Fruit fly (Drosophila melanogaster) whole organism, embryonic: ENCODE results near the gene CG5715.

ENCODE experiments used
- ATbp ChIP-seq: fragments of 200-800 bp; sonication (Bioruptor generic); optimal IDR thresholded peaks from 2 replicates; lab custom pipeline; 2017; ENCODE audit warnings: missing biosample characterization, mild to moderate bottlenecking, missing genetic modification characterization, missing genetic modification reagents
- CG10267 ChIP-seq: fragments of 200-800 bp; sonication (Bioruptor generic); optimal IDR thresholded peaks from 2 replicates; lab custom pipeline; 2018; ENCODE audit warnings: missing biosample characterization, mild to moderate bottlenecking, missing genetic modification characterization, moderate library complexity
- CG10431 ChIP-seq: fragments of 200-800 bp; sonication (Bioruptor generic); optimal IDR thresholded peaks from 3 replicates; lab custom pipeline; 2018; ENCODE audit warnings: missing biosample characterization, mild to moderate bottlenecking, missing genetic modification characterization
- CG10654 ChIP-seq: fragments of 200-800 bp; sonication (Bioruptor generic); optimal IDR thresholded peaks from 2 replicates; lab custom pipeline; 2016; ENCODE audit warnings: missing biosample characterization, missing genetic modification characterization
- CG12071 ChIP-seq: fragments of 200-800 bp; sonication (Bioruptor generic); optimal IDR thresholded peaks from 3 replicates; lab custom pipeline; 2018; ENCODE audit warnings: missing biosample characterization, mild to moderate bottlenecking, missing genetic modification characterization
- CG13296 ChIP-seq: fragments of 200-800 bp; sonication (Bioruptor generic); optimal IDR thresholded peaks from 3 replicates; lab custom pipeline; 2018; ENCODE audit warnings: missing biosample characterization, mild to moderate bottlenecking, missing genetic modification characterization
- CG14014 ChIP-seq: fragments of 200-800 bp; sonication (Bioruptor generic); IDR thresholded peaks from 2 replicates; pipeline ENCODE4 v1.3.6; 2022; ENCODE audit warnings: missing biosample characterization, missing genetic modification characterization
- CG14441 ChIP-seq: fragments of 200-800 bp; sonication (Bioruptor generic); IDR thresholded peaks from 2 replicates; pipeline ENCODE4 v1.3.6; 2022; ENCODE audit warnings: missing biosample characterization, missing genetic modification characterization
- CG1603 ChIP-seq: fragments of 200-800 bp; sonication (Bioruptor generic); optimal IDR thresholded peaks from 2 replicates; lab custom pipeline; 2019; ENCODE audit warnings: missing biosample characterization, mild to moderate bottlenecking, missing genetic modification characterization, moderate library complexity
- CG17802 ChIP-seq: fragments of 200-800 bp; sonication (Bioruptor generic); optimal IDR thresholded peaks from 2 replicates; lab custom pipeline; 2018; ENCODE audit warnings: missing biosample characterization, mild to moderate bottlenecking, missing genetic modification characterization, moderate library complexity
- CG1792 ChIP-seq: fragments of 200-800 bp; sonication (Bioruptor generic); optimal IDR thresholded peaks from 2 replicates; lab custom pipeline; 2016; ENCODE audit warnings: missing biosample characterization, missing genetic modification characterization
- CG2116 ChIP-seq: fragments of 200-800 bp; sonication (Bioruptor generic); optimal IDR thresholded peaks from 3 replicates; lab custom pipeline; 2018; ENCODE audit warnings: missing biosample characterization, mild to moderate bottlenecking, missing genetic modification characterization
- CG2875 ChIP-seq: fragments of 200-800 bp; sonication (Bioruptor generic); optimal IDR thresholded peaks from 2 replicates; lab custom pipeline; 2017; ENCODE audit warnings: missing biosample characterization, mild to moderate bottlenecking, missing genetic modification characterization, missing genetic modification reagents
- CG31441 ChIP-seq: fragments of 200-800 bp; sonication (Bioruptor generic); IDR thresholded peaks from 2 replicates; pipeline ENCODE4 v1.3.6; 2022; ENCODE audit warnings: missing biosample characterization, missing genetic modification characterization
- CG4404 ChIP-seq: fragments of 200-800 bp; sonication (Bioruptor generic); IDR thresholded peaks from 2 replicates; pipeline ENCODE4 v1.3.6; 2022; ENCODE audit warnings: missing biosample characterization, missing genetic modification characterization
- CG4424 ChIP-seq: fragments of 200-800 bp; sonication (Bioruptor generic); optimal IDR thresholded peaks from 3 replicates; lab custom pipeline; 2016; ENCODE audit warnings: missing biosample characterization, missing genetic modification characterization
- CG4707 ChIP-seq: fragments of 200-800 bp; sonication (Bioruptor generic); optimal IDR thresholded peaks from 2 replicates; lab custom pipeline; 2018; ENCODE audit warnings: missing biosample characterization, mild to moderate bottlenecking, missing genetic modification characterization, moderate library complexity
- CG6254 ChIP-seq: fragments of 200-800 bp; sonication (Bioruptor generic); optimal IDR thresholded peaks from 3 replicates; lab custom pipeline; 2017; ENCODE audit warnings: mild to moderate bottlenecking, missing biosample characterization, missing genetic modification reagents, missing genetic modification characterization
- CG6272 ChIP-seq: fragments of 200-800 bp; sonication (Bioruptor generic); IDR thresholded peaks from 2 replicates; pipeline ENCODE4 v1.3.6; 2022; ENCODE audit warnings: missing biosample characterization, missing genetic modification characterization
- CG7745 ChIP-seq: fragments of 200-800 bp; sonication (Bioruptor generic); optimal IDR thresholded peaks from 2 replicates; lab custom pipeline; 2018; ENCODE audit warnings: missing biosample characterization, mild to moderate bottlenecking, missing genetic modification characterization, moderate library complexity
- CG8281 ChIP-seq: fragments of 200-800 bp; sonication (Bioruptor generic); optimal IDR thresholded peaks from 2 replicates; lab custom pipeline; 2018; ENCODE audit warnings: missing biosample characterization, mild to moderate bottlenecking, missing genetic modification characterization, moderate library complexity
- CG8478 ChIP-seq: fragments of >200 bp; optimal IDR thresholded peaks from 2 replicates; lab custom pipeline; 2018
- CG8924 ChIP-seq: fragments of 200-800 bp; optimal IDR thresholded peaks from 3 replicates; lab custom pipeline; 2019; ENCODE audit warnings: missing biosample characterization, mild to moderate bottlenecking, missing genetic modification characterization, moderate library complexity
- Doc3 ChIP-seq: fragments of 200-800 bp; sonication (Bioruptor generic); IDR thresholded peaks from 3 replicates; pipeline ENCODE4 v1.3.6; 2022; ENCODE audit warnings: missing biosample characterization, missing genetic modification characterization; ENCODE audit not compliant: partially characterized antibody
- E2f2 ChIP-seq: fragments of 200-800 bp; sonication (Bioruptor generic); IDR thresholded peaks from 2 replicates; pipeline ENCODE4 v1.3.6; 2022; ENCODE audit warnings: missing biosample characterization, missing genetic modification characterization
- Fer1 ChIP-seq: fragments of 200-800 bp; sonication (Bioruptor generic); optimal IDR thresholded peaks from 2 replicates; lab custom pipeline; 2017; ENCODE audit warnings: missing biosample characterization, mild to moderate bottlenecking, missing genetic modification characterization
- Fer2 ChIP-seq: fragments of 200-800 bp; sonication (Bioruptor generic); optimal IDR thresholded peaks from 2 replicates; lab custom pipeline; 2018; ENCODE audit warnings: missing biosample characterization, mild to moderate bottlenecking, missing genetic modification characterization, moderate library complexity
- HHEX ChIP-seq: fragments of 200-800 bp; sonication (Bioruptor generic); optimal IDR thresholded peaks from 3 replicates; lab custom pipeline; 2017; ENCODE audit warnings: missing biosample characterization, mild to moderate bottlenecking, missing genetic modification characterization, missing genetic modification reagents
- Hr78 ChIP-seq, 2 experiments: fragments of 200-800 bp in 1 of 2; fragments of >200 bp in 1 of 2; sonication (Bioruptor generic) in 1 of 2; optimal IDR thresholded peaks; 2 replicates each; lab custom pipeline; 2017 to 2019; ENCODE audit warnings: missing biosample characterization in 2 of 2, missing genetic modification characterization in 2 of 2, mild to moderate bottlenecking in 1 of 2, moderate library complexity in 1 of 2
- MBD-R2 ChIP-seq: fragments of 200-800 bp; sonication (Bioruptor generic); IDR thresholded peaks from 2 replicates; pipeline ENCODE4 v1.3.6; 2022; ENCODE audit warnings: missing biosample characterization, missing genetic modification characterization
- Meics ChIP-seq: fragments of 200-800 bp; sonication (Bioruptor generic); optimal IDR thresholded peaks from 2 replicates; lab custom pipeline; 2017; ENCODE audit warnings: missing biosample characterization, mild to moderate bottlenecking, missing genetic modification characterization
- NC2α ChIP-seq: fragments of 200-800 bp; sonication (Bioruptor generic); optimal IDR thresholded peaks from 2 replicates; lab custom pipeline; 2016; ENCODE audit warnings: missing biosample characterization, missing genetic modification characterization
- NfI ChIP-seq: fragments of 200-800 bp; sonication (Bioruptor generic); optimal IDR thresholded peaks from 3 replicates; lab custom pipeline; 2018; ENCODE audit warnings: missing biosample characterization, mild to moderate bottlenecking, missing genetic modification characterization, moderate library complexity
- TFAM ChIP-seq: fragments of 200-800 bp; sonication (Bioruptor generic); optimal IDR thresholded peaks from 2 replicates; lab custom pipeline; 2017; ENCODE audit warnings: missing biosample characterization, missing genetic modification characterization, inconsistent platforms
- Xrp1 ChIP-seq: fragments of 200-800 bp; sonication (Bioruptor generic); IDR thresholded peaks from 2 replicates; pipeline ENCODE4 v1.3.6; 2022; ENCODE audit warnings: missing biosample characterization, missing genetic modification characterization
- ase ChIP-seq: fragments of 200-800 bp; sonication (Bioruptor generic); IDR thresholded peaks from 3 replicates; pipeline ENCODE4 v1.3.6; 2022; ENCODE audit warnings: missing biosample characterization, missing genetic modification characterization
- bigmax ChIP-seq: fragments of 200-800 bp; sonication (Bioruptor generic); optimal IDR thresholded peaks from 2 replicates; lab custom pipeline; 2018; ENCODE audit warnings: missing biosample characterization, mild to moderate bottlenecking, missing genetic modification characterization
- crp ChIP-seq, 2 experiments: fragments of 200-800 bp; sonication (Bioruptor generic); optimal IDR thresholded peaks; 2 replicates in 1 of 2; 3 replicates in 1 of 2; lab custom pipeline; 2017; ENCODE audit warnings: missing biosample characterization in 2 of 2, missing genetic modification characterization in 2 of 2, mild to moderate bottlenecking in 1 of 2, moderate library complexity in 1 of 2
- esg ChIP-seq: fragments of 200-800 bp; sonication (Bioruptor generic); conservative IDR thresholded peaks from 2 replicates; pipeline ENCODE4 v1.3.6; 2022; ENCODE audit warnings: missing biosample characterization, missing genetic modification characterization
- fd102C ChIP-seq: fragments of 200-800 bp; sonication (Bioruptor generic); optimal IDR thresholded peaks from 2 replicates; lab custom pipeline; 2018; ENCODE audit warnings: missing biosample characterization, mild to moderate bottlenecking, missing genetic modification characterization, moderate library complexity
- gfzf ChIP-seq: fragments of 200-800 bp; sonication (Bioruptor generic); optimal IDR thresholded peaks from 2 replicates; lab custom pipeline; 2016; ENCODE audit warnings: missing biosample characterization, mild to moderate bottlenecking, missing genetic modification characterization, moderate library complexity
- grau ChIP-seq: fragments of 200-800 bp; optimal IDR thresholded peaks from 3 replicates; lab custom pipeline; 2019; ENCODE audit warnings: missing biosample characterization, mild to moderate bottlenecking, missing genetic modification characterization, moderate library complexity
- her ChIP-seq: fragments of 200-800 bp; sonication (Bioruptor generic); optimal IDR thresholded peaks from 2 replicates; lab custom pipeline; 2016; ENCODE audit warnings: missing biosample characterization, missing genetic modification characterization
- hkb ChIP-seq, 2 experiments: fragments of 200-800 bp in 1 of 2; fragments of >200 bp in 1 of 2; sonication (Bioruptor generic) in 1 of 2; IDR thresholded peaks in 1 of 2; optimal IDR thresholded peaks in 1 of 2; 2 replicates each; pipeline versions ENCODE4 v1.3.6 to Lab custom; 2017 to 2022; ENCODE audit warnings: missing biosample characterization in 1 of 2, missing genetic modification characterization in 1 of 2
- klu ChIP-seq: fragments of 200-800 bp; sonication (Bioruptor generic); IDR thresholded peaks from 2 replicates; pipeline ENCODE4 v1.3.6; 2022; ENCODE audit warnings: missing biosample characterization, missing genetic modification characterization
- kni ChIP-seq: fragments of 200-800 bp; sonication (Bioruptor generic); optimal IDR thresholded peaks from 3 replicates; lab custom pipeline; 2017; ENCODE audit warnings: mild to moderate bottlenecking, missing biosample characterization, missing genetic modification reagents, missing genetic modification characterization
- sc ChIP-seq, 3 experiments: fragments of >200 bp in 2 of 3; fragments of 200-800 bp in 1 of 3; sonication (Bioruptor generic) in 1 of 3; optimal IDR thresholded peaks; 2 replicates in 2 of 3; 3 replicates in 1 of 3; lab custom pipeline; 2017; ENCODE audit warnings: mild to moderate bottlenecking in 1 of 3, missing biosample characterization in 1 of 3, missing genetic modification characterization in 1 of 3, missing genetic modification reagents in 1 of 3
- sens ChIP-seq: fragments of 200-800 bp; sonication (Bioruptor generic); peaks from one replicate; lab custom pipeline; 2016; ENCODE audit warnings: missing biosample characterization, missing genetic modification characterization
- toy ChIP-seq: fragments of 200-800 bp; sonication (Bioruptor generic); IDR thresholded peaks from 2 replicates; pipeline ENCODE4 v1.3.6; 2022; ENCODE audit warnings: missing biosample characterization, missing genetic modification characterization
- usp ChIP-seq: fragments of >200 bp; optimal IDR thresholded peaks from 2 replicates; lab custom pipeline; 2017; ENCODE audit warnings: missing biosample characterization, missing genetic modification characterization

Gene CG5715

dm6 chr3R:24301520-24301919 is 7.3 kb upstream of the CG5715 start (continued):
- TF ChIP-seq CG14441 (GFP tag; lab: Robert Waterston, UW) (no peak), Doc3 (no peak), CG4424 (GFP tag; lab: Kevin White, UChicago) (peak; percentile 2), CG6254 (peak; percentile 27), CG4707 (peak; percentile 30), ATbp (GFP tag; lab: Kevin White, UChicago) (peak; percentile 72), CG31441 (no peak), Xrp1 (GFP tag; lab: Robert Waterston, UW) (peak; percentile 45), Meics (GFP tag; lab: Kevin White, UChicago) (no peak), CG8281 (tag; lab: Kevin White, UChicago) (no peak), CG2116 (GFP tag; lab: Kevin White, UChicago) (no peak), Fer2 (tag; lab: Kevin White, UChicago) (no peak), sc (optimal IDR thresholded peaks at IDR 0.05; lab: Kevin White, UChicago) (no peak), sc (GFP tag; optimal IDR thresholded peaks at IDR 0.05; lab: Kevin White, UChicago) (peak; percentile 13), CG6272 (no peak), hkb (optimal IDR thresholded peaks at IDR 0.05; lab: Kevin White, UChicago) (no peak), hkb (GFP tag; IDR thresholded peaks at IDR 0.05; lab: Robert Waterston, UW) (peak; percentile 38), esg (GFP tag; lab: Robert Waterston, UW) (no peak), NfI (GFP tag; lab: Kevin White, UChicago) (no peak), HHEX (GFP tag; lab: Kevin White, UChicago) (peak; percentile 36), TFAM (GFP tag; lab: Kevin White, UChicago) (no peak), grau (tag; lab: Kevin White, UChicago) (no peak), crp (GFP tag; optimal IDR thresholded peaks at IDR 0.05; lab: Kevin White, UChicago) (no peak), ase (GFP tag; lab: Robert Waterston, UW) (no peak), CG17802 (no peak), CG2875 (GFP tag; lab: Kevin White, UChicago) (peak; percentile 54), sens (GFP tag; lab: Kevin White, UChicago) (peak; percentile 87), CG8924 (tag; lab: Kevin White, UChicago) (no peak), klu (GFP tag; lab: Robert Waterston, UW) (no peak), her (GFP tag; lab: Kevin White, UChicago) (no peak), E2f2 (GFP tag; lab: Robert Waterston, UW) (no peak; the same call in 1 of the 2 replicates), NC2α (GFP tag; lab: Kevin White, UChicago) (no peak), CG14014 (peak; percentile 10; the same call in 1 of the 2 replicates), toy (GFP tag; lab: Robert Waterston, UW) (no peak), CG8478 (lab: Kevin White, UChicago) (no peak), Fer1 (no peak), CG12071 (peak; percentile 29), Hr78 (GFP tag; optimal IDR thresholded peaks at IDR 0.05; lab: Kevin White, UChicago) (no peak), CG7745 (no peak), CG10267 (tag; lab: Kevin White, UChicago) (no peak), kni (GFP tag; lab: Kevin White, UChicago) (peak; percentile 8), usp (GFP tag; lab: Kevin White, UChicago) (no peak), CG1792 (GFP tag; lab: Kevin White, UChicago) (no peak), fd102C (GFP tag; lab: Kevin White, UChicago) (no peak), CG1603 (no peak), bigmax (no peak), gfzf (GFP tag; lab: Kevin White, UChicago) (no peak), CG10654 (peak; percentile 0), CG10431 (GFP tag; lab: Kevin White, UChicago) (peak; percentile 25), CG4404 (no peak), MBD-R2 (GFP tag; lab: Robert Waterston, UW) (no peak), CG13296 (no peak)
